Worm (Caenorhabditis elegans) whole organism, young adult: ENCODE measurements around the gene F55A4.13.

Experiments used
- B0336.3 ChIP-seq: fragments of 200-800 bp; sonication (Bioruptor generic); IDR thresholded peaks from 2 replicates; pipeline ENCODE4 v1.3.6; 2022; ENCODE audit warnings: missing genetic modification characterization, missing compliant biosample characterization
- F10E7.11 ChIP-seq: sonication (generic microtip); optimal IDR thresholded peaks from 2 replicates; lab custom pipeline; 2017; ENCODE audit warnings: mild to moderate bottlenecking, missing genetic modification characterization, moderate library complexity, missing compliant biosample characterization
- F52B5.7 ChIP-seq: sonication (generic microtip); optimal IDR thresholded peaks from 2 replicates; lab custom pipeline; 2016; ENCODE audit warnings: mild to moderate bottlenecking, missing genetic modification characterization, missing compliant biosample characterization
- F57C9.4 ChIP-seq: sonication (generic microtip); optimal IDR thresholded peaks from 2 replicates; lab custom pipeline; 2017; ENCODE audit warnings: mild to moderate bottlenecking, missing genetic modification characterization, missing compliant biosample characterization
- Y53F4B.3 ChIP-seq: fragments of 200-800 bp; sonication (Bioruptor generic); IDR thresholded peaks from 2 replicates; pipeline ENCODE4 v1.3.6; 2022; ENCODE audit warnings: missing genetic modification reagents, missing genetic modification characterization, missing compliant biosample characterization
- Y53G8AR.9 ChIP-seq: fragments of 200-800 bp; sonication (Bioruptor generic); conservative IDR thresholded peaks from 2 replicates; pipeline ENCODE4 v1.3.6; 2022; ENCODE audit warnings: missing genetic modification reagents, missing genetic modification characterization, missing compliant biosample characterization
- Y67H2A.10 ChIP-seq: fragments of 200-800 bp; sonication (Bioruptor generic); conservative IDR thresholded peaks from 2 replicates; pipeline ENCODE4 v1.3.6; 2022; ENCODE audit warnings: missing genetic modification reagents, missing genetic modification characterization, missing compliant biosample characterization
- aptf-2 ChIP-seq: fragments of 200-800 bp; sonication (Bioruptor generic); conservative IDR thresholded peaks from 2 replicates; pipeline ENCODE4 v1.3.6; 2022; ENCODE audit warnings: missing genetic modification reagents, missing genetic modification characterization, missing compliant biosample characterization
- athp-1 ChIP-seq: sonication (generic microtip); optimal IDR thresholded peaks from 2 replicates; lab custom pipeline; 2017; ENCODE audit warnings: mild to moderate bottlenecking, missing genetic modification characterization, missing compliant biosample characterization
- attf-5 ChIP-seq: fragments of 200-800 bp; sonication (Bioruptor generic); optimal IDR thresholded peaks from 2 replicates; lab custom pipeline; 2018; ENCODE audit warnings: mild to moderate bottlenecking, missing genetic modification characterization, missing compliant biosample characterization
- bed-2 ChIP-seq: fragments of 200-800 bp; sonication (Bioruptor generic); IDR thresholded peaks from 2 replicates; pipeline ENCODE4 v1.3.6; 2022; ENCODE audit warnings: missing genetic modification reagents, missing genetic modification characterization, missing compliant biosample characterization
- cebp-1 ChIP-seq, 2 experiments: fragments of 200-800 bp in 1 of 2; sonication (Bioruptor generic) in 1 of 2; sonication (generic microtip) in 1 of 2; IDR thresholded peaks in 1 of 2; optimal IDR thresholded peaks in 1 of 2; 2 replicates each; pipeline versions ENCODE4 v1.3.6 to Lab custom; 2017 to 2022; ENCODE audit warnings: missing compliant biosample characterization in 2 of 2, missing genetic modification characterization in 2 of 2, mild to moderate bottlenecking in 1 of 2, missing genetic modification reagents in 1 of 2, moderate library complexity in 1 of 2
- ceh-100 ChIP-seq: fragments of 200-800 bp; sonication (Bioruptor generic); IDR thresholded peaks from 2 replicates; pipeline ENCODE4 v1.3.6; 2022; ENCODE audit warnings: missing genetic modification reagents, missing genetic modification characterization, missing compliant biosample characterization
- ceh-79 ChIP-seq: sonication (generic microtip); optimal IDR thresholded peaks from 2 replicates; lab custom pipeline; 2017; ENCODE audit warnings: mild to moderate bottlenecking, missing genetic modification characterization, missing compliant biosample characterization
- die-1 ChIP-seq: sonication (generic microtip); optimal IDR thresholded peaks from 2 replicates; lab custom pipeline; 2016; ENCODE audit warnings: missing genotype, mild to moderate bottlenecking, missing genetic modification characterization, missing compliant biosample characterization
- dox-1 ChIP-seq: fragments of 200-800 bp; sonication (Bioruptor generic); IDR thresholded peaks from 2 replicates; pipeline ENCODE4 v1.3.6; 2022; ENCODE audit warnings: missing genetic modification reagents, missing genetic modification characterization, missing compliant biosample characterization
- egl-44 ChIP-seq: fragments of 200-800 bp; sonication (Bioruptor generic); IDR thresholded peaks from 2 replicates; pipeline ENCODE4 v1.3.6; 2022; ENCODE audit warnings: missing genetic modification reagents, missing genetic modification characterization, missing compliant biosample characterization
- egrh-3 ChIP-seq: fragments of 200-800 bp; sonication (Bioruptor generic); IDR thresholded peaks from 2 replicates; pipeline ENCODE4 v1.3.6; 2022; ENCODE audit warnings: missing genetic modification reagents, missing genetic modification characterization, missing compliant biosample characterization
- fkh-3 ChIP-seq: sonication (generic microtip); optimal IDR thresholded peaks from 2 replicates; lab custom pipeline; 2016; ENCODE audit warnings: mild to moderate bottlenecking, missing genetic modification characterization, missing compliant biosample characterization
- hmg-1.2 ChIP-seq: fragments of 200-800 bp; sonication (Bioruptor generic); IDR thresholded peaks from 2 replicates; pipeline ENCODE4 v1.3.6; 2022; ENCODE audit warnings: missing genetic modification reagents, missing genetic modification characterization, missing compliant biosample characterization
- let-607 ChIP-seq, 2 experiments: fragments of 200-800 bp in 1 of 2; sonication (Bioruptor generic) in 1 of 2; sonication (generic microtip) in 1 of 2; optimal IDR thresholded peaks; 2 replicates each; lab custom pipeline; 2016 to 2018; ENCODE audit warnings: mild to moderate bottlenecking in 2 of 2, missing compliant biosample characterization in 2 of 2, missing genetic modification characterization in 2 of 2, moderate library complexity in 2 of 2, missing genotype in 1 of 2
- lin-26 ChIP-seq: fragments of 200-800 bp; sonication (Bioruptor generic); IDR thresholded peaks from 2 replicates; pipeline ENCODE4 v1.3.6; 2022; ENCODE audit warnings: missing genetic modification reagents, missing genetic modification characterization, missing compliant biosample characterization
- lin-35 ChIP-seq, 3 experiments: fragments of 150-350 bp in 2 of 3; sonication (generic microtip) in 1 of 3; optimal IDR thresholded peaks; 2 replicates each; lab custom pipeline; 2014 to 2018; ENCODE audit warnings: missing biosample characterization in 3 of 3, missing genetic modification characterization in 3 of 3, missing genetic modification reagents in 3 of 3
- lsl-1 ChIP-seq: fragments of 200-800 bp; sonication (Bioruptor generic); optimal IDR thresholded peaks from 2 replicates; lab custom pipeline; 2018; ENCODE audit warnings: mild to moderate bottlenecking, missing genetic modification characterization, moderate library complexity, missing compliant biosample characterization
- lsy-27 ChIP-seq: sonication (generic microtip); optimal IDR thresholded peaks from 2 replicates; lab custom pipeline; 2017; ENCODE audit warnings: missing genetic modification characterization, mild to moderate bottlenecking, missing compliant biosample characterization, antibody characterized with exemption, missing genotype, borderline replicate concordance; ENCODE audit not compliant: insufficient read depth
- madf-8 ChIP-seq: fragments of 200-800 bp; sonication (Bioruptor generic); conservative IDR thresholded peaks from 2 replicates; pipeline ENCODE4 v1.3.6; 2022; ENCODE audit warnings: missing genetic modification reagents, missing genetic modification characterization, missing compliant biosample characterization
- mcd-1 ChIP-seq: fragments of 200-800 bp; sonication (Bioruptor generic); IDR thresholded peaks from 2 replicates; pipeline ENCODE4 v1.3.6; 2022; ENCODE audit warnings: missing genetic modification reagents, missing genetic modification characterization, missing compliant biosample characterization
- mel-28 ChIP-seq: sonication (generic microtip); optimal IDR thresholded peaks from 2 replicates; lab custom pipeline; 2016; ENCODE audit warnings: borderline replicate concordance, mild to moderate bottlenecking, missing genetic modification characterization, missing compliant biosample characterization
- nfya-1 ChIP-seq: sonication (generic microtip); optimal IDR thresholded peaks from 2 replicates; lab custom pipeline; 2017; ENCODE audit warnings: antibody characterized with exemption, missing compliant biosample characterization, missing genetic modification characterization, borderline replicate concordance; ENCODE audit not compliant: insufficient read depth
- nhr-120 ChIP-seq: fragments of 200-800 bp; sonication (Bioruptor generic); IDR thresholded peaks from 2 replicates; pipeline ENCODE4 v1.3.6; 2022; ENCODE audit warnings: missing genetic modification characterization, missing compliant biosample characterization
- rec-8 ChIP-seq, 2 experiments: sonication (generic microtip); optimal IDR thresholded peaks; 2 replicates each; lab custom pipeline; 2016; ENCODE audit warnings: mild to moderate bottlenecking in 2 of 2, missing genetic modification characterization in 2 of 2, missing genetic modification reagents in 2 of 2, missing genotype in 2 of 2, missing biosample characterization in 1 of 2, missing compliant biosample characterization in 1 of 2, moderate library complexity in 1 of 2
- rpc-1 ChIP-seq, 2 experiments: fragments of 150-350 bp in 1 of 2; sonication (generic microtip) in 1 of 2; optimal IDR thresholded peaks; 2 replicates each; lab custom pipeline; 2014 to 2018; ENCODE audit warnings: missing biosample characterization in 1 of 2, missing genetic modification characterization in 1 of 2, missing genetic modification reagents in 1 of 2, missing genotype in 1 of 2
- sdz-38 ChIP-seq: sonication (generic microtip); optimal IDR thresholded peaks from 2 replicates; lab custom pipeline; 2016; ENCODE audit warnings: missing genotype, missing genetic modification characterization, missing compliant biosample characterization
- snpc-1.1 ChIP-seq: sonication (generic microtip); optimal IDR thresholded peaks from 2 replicates; lab custom pipeline; 2017; ENCODE audit warnings: missing genetic modification characterization, mild to moderate bottlenecking, missing compliant biosample characterization, antibody characterized with exemption, moderate library complexity, missing genotype, missing genetic modification reagents; ENCODE audit not compliant: insufficient read depth
- snpc-1.3 ChIP-seq: sonication (generic microtip); optimal IDR thresholded peaks from 2 replicates; lab custom pipeline; 2017; ENCODE audit warnings: missing genetic modification characterization, mild to moderate bottlenecking, missing compliant biosample characterization, antibody characterized with exemption, moderate library complexity, missing genotype, missing genetic modification reagents; ENCODE audit not compliant: insufficient read depth
- snpc-4 ChIP-seq, 5 experiments: fragments of 150-350 bp in 1 of 5; sonication (generic microtip) in 4 of 5; optimal IDR thresholded peaks; 2 replicates each; lab custom pipeline; 2014 to 2018; ENCODE audit warnings: missing genetic modification characterization in 5 of 5, missing biosample characterization in 3 of 5, antibody characterized with exemption in 2 of 5, mild to moderate bottlenecking in 2 of 5, missing compliant biosample characterization in 2 of 5, missing genotype in 2 of 5, moderate library complexity in 2 of 5, missing genetic modification reagents in 1 of 5
- somi-1 ChIP-seq: fragments of 200-800 bp; sonication (Bioruptor generic); optimal IDR thresholded peaks from 2 replicates; lab custom pipeline; 2018; ENCODE audit warnings: mild to moderate bottlenecking, missing genetic modification characterization, missing compliant biosample characterization
- unc-130 ChIP-seq: sonication (generic microtip); optimal IDR thresholded peaks from 2 replicates; lab custom pipeline; 2016; ENCODE audit warnings: missing genetic modification reagents, missing genetic modification characterization, missing compliant biosample characterization
- unc-62 ChIP-seq: fragments of 150-350 bp; optimal IDR thresholded peaks from 2 replicates; lab custom pipeline; 2014; ENCODE audit warnings: missing biosample characterization, missing genetic modification reagents, missing genetic modification characterization
- xnd-1 ChIP-seq: sonication (generic microtip); optimal IDR thresholded peaks from 2 replicates; lab custom pipeline; 2016; ENCODE audit warnings: missing genotype, missing genetic modification reagents, missing genetic modification characterization, missing compliant biosample characterization
- ztf-18 ChIP-seq: sonication (generic microtip); optimal IDR thresholded peaks from 2 replicates; lab custom pipeline; 2016; ENCODE audit warnings: missing genotype, mild to moderate bottlenecking, missing genetic modification characterization, missing compliant biosample characterization
- ztf-28 ChIP-seq: fragments of 200-800 bp; sonication (Bioruptor generic); IDR thresholded peaks from 2 replicates; pipeline ENCODE4 v1.3.6; 2022; ENCODE audit warnings: missing genetic modification reagents, missing genetic modification characterization, missing compliant biosample characterization
- ztf-3 ChIP-seq: fragments of 200-800 bp; sonication (Bioruptor generic); optimal IDR thresholded peaks from 2 replicates; lab custom pipeline; 2018; ENCODE audit warnings: mild to moderate bottlenecking, missing genetic modification characterization, missing compliant biosample characterization

Gene F55A4.13

ce11 chrX:1038347-1038746 is 21.0 kb upstream of the F55A4.13 start, which contains the start of gene F55A4.7:
F55A4.7 (minus strand) TSS chrX:1038447.
- TF ChIP-seq Y67H2A.10 (GFP tag; lab: Robert Waterston, UW), result no peak
- TF ChIP-seq fkh-3, result no peak

- TF ChIP-seq unc-130 (GFP tag; lab: Kevin White, UChicago), result no peak
- no peak for TF ChIP-seq ceh-100 (GFP tag; lab: Robert Waterston, UW)
- TF ChIP-seq somi-1 (GFP tag; lab: Kevin White, UChicago), result no peak
- no peak for TF ChIP-seq ztf-3 (GFP tag; lab: Kevin White, UChicago)
- no peak for TF ChIP-seq nfya-1 (tag; lab: Kevin White, UChicago)
- no peak for TF ChIP-seq xnd-1 (tag; lab: Kevin White, UChicago)
- TF ChIP-seq ceh-79 (tag; lab: Kevin White, UChicago), result no peak
- no peak for TF ChIP-seq egl-44 (GFP tag; lab: Robert Waterston, UW)
- no peak for TF ChIP-seq F57C9.4 (tag; lab: Kevin White, UChicago)
- no peak for TF ChIP-seq rpc-1 (optimal IDR thresholded peaks at IDR 0.05; lab: Kevin White, UChicago)
- no peak for TF ChIP-seq rpc-1 (tag; optimal IDR thresholded peaks at IDR 0.05; lab: Kevin White, UChicago)
- no peak for TF ChIP-seq die-1 (tag; lab: Kevin White, UChicago)
- TF ChIP-seq let-607 (tag; optimal IDR thresholded peaks at IDR 0.05; lab: Kevin White, UChicago), result peak; percentile 55 to 83
- TF ChIP-seq snpc-1.1, result no peak
- TF ChIP-seq lsy-27 (tag; lab: Kevin White, UChicago), result no peak
- no peak for TF ChIP-seq F52B5.7 (tag; lab: Kevin White, UChicago)
- TF ChIP-seq B0336.3, result no peak
- TF ChIP-seq nhr-120 (GFP tag; lab: Robert Waterston, UW), result no peak
- no peak for TF ChIP-seq lin-35 (GFP tag; optimal IDR thresholded peaks at IDR 0.05; lab: Kevin White, UChicago)
- TF ChIP-seq athp-1 (tag; lab: Kevin White, UChicago), result no peak
- TF ChIP-seq ztf-28 (GFP tag; lab: Robert Waterston, UW), result no peak
- TF ChIP-seq mel-28 (tag; lab: Kevin White, UChicago), result no peak
- TF ChIP-seq bed-2, result no peak
- TF ChIP-seq madf-8 (GFP tag; lab: Robert Waterston, UW), result no peak
- 0 out of 2 replicates have a peak, but pooled peaks have one; percentile 29 for TF ChIP-seq cebp-1 (GFP tag; IDR thresholded peaks at IDR 0.05; lab: Robert Waterston, UW)
- peak; percentile 52 for TF ChIP-seq cebp-1 (tag; optimal IDR thresholded peaks at IDR 0.05; lab: Kevin White, UChicago)
- TF ChIP-seq egrh-3, result no peak
- no peak for TF ChIP-seq sdz-38
- no peak for TF ChIP-seq unc-62 (GFP tag; lab: Kevin White, UChicago)
- no peak for TF ChIP-seq Y53F4B.3 (GFP tag; lab: Robert Waterston, UW)
- no peak for TF ChIP-seq ztf-18 (tag; lab: Kevin White, UChicago)
- TF ChIP-seq lsl-1 (GFP tag; lab: Kevin White, UChicago), result no peak
- no peak; the same call in 1 of the 2 replicates for TF ChIP-seq dox-1 (GFP tag; lab: Robert Waterston, UW)
- TF ChIP-seq mcd-1, result peak; percentile 66; the same call in 1 of the 2 replicates
- peak; percentile 44 for TF ChIP-seq attf-5 (GFP tag; lab: Kevin White, UChicago)
- no peak for TF ChIP-seq rec-8 (tag; optimal IDR thresholded peaks at IDR 0.05; lab: Kevin White, UChicago)
- no peak for TF ChIP-seq aptf-2 (GFP tag; lab: Robert Waterston, UW)
- no peak for TF ChIP-seq F10E7.11
- no peak for TF ChIP-seq snpc-4 (GFP tag; optimal IDR thresholded peaks at IDR 0.05; lab: Kevin White, UChicago)
- TF ChIP-seq snpc-4 (tag; optimal IDR thresholded peaks at IDR 0.05; lab: Kevin White, UChicago), result peak in 1 of 4 experiments; percentile 23
- TF ChIP-seq snpc-1.3, result no peak
- no peak for TF ChIP-seq Y53G8AR.9 (GFP tag; lab: Robert Waterston, UW)
- no peak for TF ChIP-seq lin-26 (GFP tag; lab: Robert Waterston, UW)
- TF ChIP-seq hmg-1.2 (GFP tag; lab: Robert Waterston, UW), result peak; percentile 27; the same call in 1 of the 2 replicates
Observed at ce11 chrX:1035039-1035598, 17.8 kb upstream of the F55A4.13 start, which contains the start of the genes stau-1 and sec-22. stau-1 (minus strand) TSS chrX:1035286. sec-22 (plus strand) TSS chrX:1035548.
